Worm (Caenorhabditis elegans): ENCODE results near the gene pnc-1.

ce11 chrIV:189087-189486, 4.8 kb downstream of the pnc-1 start:
- TF ChIP-seq mep-1 (tag; optimal IDR thresholded peaks at IDR 0.05) (no peak), lsy-2 (tag; optimal IDR thresholded peaks at IDR 0.05) (no peak), unc-62 (GFP tag; optimal IDR thresholded peaks at IDR 0.05) (no peak), ztf-11 (tag; optimal IDR thresholded peaks at IDR 0.05) (no peak), pha-4 (tag; optimal IDR thresholded peaks at IDR 0.05) (no peak), nhr-28 (tag; optimal IDR thresholded peaks at IDR 0.05) (no peak), nhr-237 (tag; optimal IDR thresholded peaks at IDR 0.05) (no peak)

All from whole organism, mixed stage, embryonic.